Fruit fly (Drosophila melanogaster): ENCODE measurements around the gene CG13038.

DNA sequence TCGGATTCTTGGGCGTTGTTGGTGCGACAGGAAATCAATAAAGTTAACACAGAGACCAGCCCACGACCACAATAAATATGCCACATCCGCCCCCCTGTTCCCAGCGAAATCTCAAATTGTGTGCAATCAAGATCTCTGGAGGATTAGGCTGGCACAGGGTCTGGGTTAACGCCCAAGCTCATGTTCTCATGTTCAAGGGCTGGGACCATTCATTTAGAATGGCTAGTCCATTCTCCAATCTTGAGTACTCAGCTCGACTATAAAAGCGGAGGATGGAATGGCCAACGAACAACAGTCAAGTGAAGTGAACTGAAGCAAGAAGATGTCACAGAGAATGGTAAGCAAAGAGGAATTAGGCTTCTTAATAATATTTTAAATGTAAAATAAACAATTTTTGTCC is 5.3 kb upstream of the CG13038 start, which contains the start of gene CG13056:
- no peak for TF ChIP-seq insv (optimal IDR thresholded peaks at IDR 0.05)
- no peak for TF ChIP-seq h (optimal IDR thresholded peaks at IDR 0.05)
- no peak for TF ChIP-seq Sin3A (optimal IDR thresholded peaks at IDR 0.05)
- no peak for TF ChIP-seq ttk (optimal IDR thresholded peaks at IDR 0.05)
- no peak for TF ChIP-seq psq (optimal IDR thresholded peaks at IDR 0.05)

All from Kc167 (cell line).